Worm (Caenorhabditis elegans): ENCODE results near the gene ttr-43.

DNA sequence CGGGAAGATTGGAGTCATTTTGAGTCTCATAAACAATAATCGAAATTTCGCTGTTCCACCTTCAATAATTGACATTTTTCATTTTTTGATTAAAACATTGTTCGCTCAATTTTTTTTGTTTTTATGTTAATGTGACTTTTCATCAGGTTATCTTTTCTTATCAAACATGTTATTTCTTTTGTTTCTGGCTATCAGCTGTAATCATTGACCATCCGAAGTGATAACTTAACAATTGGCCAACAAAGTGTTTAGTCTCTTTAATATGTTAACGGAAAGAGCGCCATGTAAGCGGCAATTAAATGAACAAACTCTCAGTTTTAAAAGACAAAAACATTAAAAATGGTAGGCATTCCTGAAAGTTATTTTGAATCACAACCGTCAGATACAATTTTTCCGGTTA, 43.5 kb upstream of the ttr-43 start:
- no peak for TF ChIP-seq bed-2 (GFP tag; IDR thresholded peaks at IDR 0.05)
- no peak for TF ChIP-seq pha-4 (tag; optimal IDR thresholded peaks at IDR 0.05)
- no peak for TF ChIP-seq egl-18 (GFP tag; IDR thresholded peaks at IDR 0.05)
- no peak for TF ChIP-seq F33H1.4 (GFP tag; IDR thresholded peaks at IDR 0.05)
- TF ChIP-seq unc-62 (GFP tag; optimal IDR thresholded peaks at IDR 0.05) = no peak
- TF ChIP-seq atf-7 (tag; optimal IDR thresholded peaks at IDR 0.05) = no peak
- no peak for TF ChIP-seq egrh-3 (GFP tag; IDR thresholded peaks at IDR 0.05)
- TF ChIP-seq ztf-22 (GFP tag; optimal IDR thresholded peaks at IDR 0.05) = no peak
- TF ChIP-seq F49E8.2 (tag; optimal IDR thresholded peaks at IDR 0.05; ENCODE audit: insufficient read depth) = no peak
- TF ChIP-seq snpc-4 (GFP tag; optimal IDR thresholded peaks at IDR 0.05) = no peak
- TF ChIP-seq snpc-4 (tag; optimal IDR thresholded peaks at IDR 0.05) = no peak
- no peak for TF ChIP-seq efl-1 (GFP tag; optimal IDR thresholded peaks at IDR 0.05)
- no peak for TF ChIP-seq aptf-3 (GFP tag; IDR thresholded peaks at IDR 0.05)

Measured in whole organism, young adult.